Fruit fly (Drosophila melanogaster): Measurements from ENCODE around the gene Atpalpha.
A peak's percentile ranks its signal among the peaks of the same experiment; 100 is the strongest.

Atpalpha gene

DNA sequence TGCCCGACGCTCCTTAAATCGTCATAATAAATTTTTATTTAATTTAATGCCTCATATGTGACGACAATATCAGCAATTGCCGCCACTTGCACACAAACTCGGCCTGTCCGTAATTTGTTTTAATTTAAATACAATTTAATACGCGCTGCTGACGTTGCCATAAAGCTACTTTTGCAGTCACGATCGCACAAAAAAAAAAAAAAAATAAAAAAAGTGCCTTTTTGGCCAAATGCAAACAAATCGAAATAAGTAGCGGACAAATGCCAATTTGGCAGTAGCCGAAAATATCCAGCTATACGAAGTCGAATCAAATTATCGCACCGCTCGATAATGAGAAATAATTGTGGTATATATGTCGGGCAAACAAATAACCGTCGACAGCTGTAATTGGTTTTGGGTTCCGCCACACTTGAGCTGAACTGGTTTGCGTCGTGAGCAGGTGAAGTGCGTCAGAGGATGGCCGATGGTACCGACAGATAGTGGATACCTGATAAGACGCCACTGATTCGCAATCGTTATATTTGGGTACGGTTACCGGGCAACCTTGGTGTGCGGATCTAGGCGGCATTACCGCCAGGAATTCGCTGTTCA lies 4.0 kb downstream of the Atpalpha start:
- peak; percentile 91 for TF ChIP-seq tj (GFP tag; optimal IDR thresholded peaks at IDR 0.05)
- TF ChIP-seq Mnt (GFP tag; optimal IDR thresholded peaks at IDR 0.05), result no peak

dm6 chr3R:20954531-20954930 lies 6.0 kb downstream of the Atpalpha start:
- no peak for TF ChIP-seq Clk (GFP tag; optimal IDR thresholded peaks at IDR 0.05)
- no peak for TF ChIP-seq CG11617 (GFP tag; optimal IDR thresholded peaks at IDR 0.05)
- TF ChIP-seq Crg-1 (GFP tag; optimal IDR thresholded peaks at IDR 0.05), result no peak

dm6 chr3R:20955119-20955518 lies 6.6 kb downstream of the Atpalpha start:
- peak; percentile 29 for TF ChIP-seq Crg-1 (GFP tag; optimal IDR thresholded peaks at IDR 0.05)
- TF ChIP-seq Hr96 (GFP tag; optimal IDR thresholded peaks at IDR 0.05), result no peak
- peak; percentile 14 for TF ChIP-seq CG14711 (tag; optimal IDR thresholded peaks at IDR 0.05)
- TF ChIP-seq CG11617 (GFP tag; optimal IDR thresholded peaks at IDR 0.05), result no peak
- TF ChIP-seq kay (GFP tag; ENCODE audit: borderline replicate concordance), result no peak
- peak; percentile 17 for TF ChIP-seq CG1620 (GFP tag; optimal IDR thresholded peaks at IDR 0.05)

DNA sequence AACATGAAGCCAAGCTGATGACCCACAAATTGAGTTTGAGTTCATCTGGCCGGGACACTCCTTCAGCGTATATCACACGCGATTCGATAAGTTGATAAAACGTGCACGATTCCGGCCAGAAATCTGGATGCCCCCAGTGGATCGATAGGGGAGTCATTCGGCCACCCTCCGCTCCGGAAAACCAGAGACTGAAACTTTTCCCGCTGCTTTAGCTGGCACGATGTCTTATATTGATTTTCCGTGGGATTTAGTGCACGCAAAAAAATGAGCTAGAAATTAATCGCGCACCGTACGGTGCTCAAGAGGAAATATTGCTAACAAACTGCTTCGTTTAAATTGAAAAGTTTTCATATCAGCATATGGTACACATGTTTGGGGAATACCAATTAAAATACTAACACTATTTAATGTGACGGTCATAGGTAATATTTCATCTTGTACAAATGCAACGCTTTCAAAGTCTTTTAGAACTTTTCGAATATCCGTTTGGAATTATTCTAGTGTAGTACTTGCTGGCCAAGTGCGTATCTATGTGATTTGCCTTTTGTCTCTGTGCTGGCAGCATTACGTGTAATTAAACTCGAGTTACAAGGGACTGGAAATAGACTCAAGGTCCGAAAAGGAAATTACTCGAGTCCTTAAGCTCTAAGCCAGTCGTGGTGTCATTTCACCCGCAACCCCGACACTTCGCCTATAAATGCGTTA lies 7.6 kb downstream of the Atpalpha start:
- peak; percentile 36 for TF ChIP-seq kay (GFP tag; ENCODE audit: borderline replicate concordance)
- TF ChIP-seq toe (GFP tag; optimal IDR thresholded peaks at IDR 0.05), result no peak
- no peak for TF ChIP-seq Hr96 (GFP tag; optimal IDR thresholded peaks at IDR 0.05)
- no peak for TF ChIP-seq CG5204 (GFP tag; optimal IDR thresholded peaks at IDR 0.05)
- TF ChIP-seq CG33017 (tag; optimal IDR thresholded peaks at IDR 0.05), result no peak
- no peak for TF ChIP-seq pad (GFP tag; optimal IDR thresholded peaks at IDR 0.05)
- no peak for TF ChIP-seq CG12768 (GFP tag; optimal IDR thresholded peaks at IDR 0.05)

- TF ChIP-seq CG14711 (tag; optimal IDR thresholded peaks at IDR 0.05) (peak; percentile 69), pad (GFP tag; optimal IDR thresholded peaks at IDR 0.05) (peak; percentile 86), toe (GFP tag; optimal IDR thresholded peaks at IDR 0.05) (peak; percentile 92), CG7045 (GFP tag; optimal IDR thresholded peaks at IDR 0.05) (peak; percentile 95), CG33017 (tag; optimal IDR thresholded peaks at IDR 0.05) (peak; percentile 86), Crg-1 (GFP tag; optimal IDR thresholded peaks at IDR 0.05) (peak; percentile 71), Hr96 (GFP tag; optimal IDR thresholded peaks at IDR 0.05) (peak; percentile 82), Clk (GFP tag; optimal IDR thresholded peaks at IDR 0.05) (peak; percentile 90), tj (GFP tag; optimal IDR thresholded peaks at IDR 0.05) (peak; percentile 77), Mnt (GFP tag; optimal IDR thresholded peaks at IDR 0.05) (peak; percentile 71), kay (GFP tag; ENCODE audit: borderline replicate concordance) (peak; percentile 97), CG7101 (tag; optimal IDR thresholded peaks at IDR 0.05) (peak; percentile 90), ovo (GFP tag; optimal IDR thresholded peaks at IDR 0.05) (peak; percentile 77), bab1 (GFP tag; optimal IDR thresholded peaks at IDR 0.05) (peak; percentile 89), cic (GFP tag; optimal IDR thresholded peaks at IDR 0.05) (peak; percentile 46), CG5204 (GFP tag; optimal IDR thresholded peaks at IDR 0.05) (no peak), CG11617 (GFP tag; optimal IDR thresholded peaks at IDR 0.05) (peak; percentile 98), CG12768 (GFP tag; optimal IDR thresholded peaks at IDR 0.05) (peak; percentile 94), cnc (optimal IDR thresholded peaks at IDR 0.05) (no peak), CG1620 (GFP tag; optimal IDR thresholded peaks at IDR 0.05) (peak; percentile 88)
Measured at dm6 chr3R:20956875-20957874, 8.7 kb downstream of the Atpalpha start.

dm6 chr3R:20958599-20959150 lies 10.2 kb downstream of the Atpalpha start:
- TF ChIP-seq Clk (GFP tag; optimal IDR thresholded peaks at IDR 0.05) (peak; percentile 13), Mnt (GFP tag; optimal IDR thresholded peaks at IDR 0.05) (peak; percentile 25), tj (GFP tag; optimal IDR thresholded peaks at IDR 0.05) (no peak), ovo (GFP tag; optimal IDR thresholded peaks at IDR 0.05) (peak; percentile 60), pad (GFP tag; optimal IDR thresholded peaks at IDR 0.05) (peak; percentile 89)
